Worm (Caenorhabditis elegans) whole organism, mixed stage, embryonic: ENCODE results near the gene gop-2.

Experiments
- nhr-28 ChIP-seq: fragments of 150-350 bp; optimal IDR thresholded peaks from 2 replicates; lab custom pipeline; 2014; ENCODE audit warnings: missing biosample characterization, missing genetic modification characterization
- snpc-4 ChIP-seq: fragments of 150-350 bp; optimal IDR thresholded peaks from 2 replicates; lab custom pipeline; 2014; ENCODE audit warnings: missing biosample characterization, missing genetic modification characterization

DNA sequence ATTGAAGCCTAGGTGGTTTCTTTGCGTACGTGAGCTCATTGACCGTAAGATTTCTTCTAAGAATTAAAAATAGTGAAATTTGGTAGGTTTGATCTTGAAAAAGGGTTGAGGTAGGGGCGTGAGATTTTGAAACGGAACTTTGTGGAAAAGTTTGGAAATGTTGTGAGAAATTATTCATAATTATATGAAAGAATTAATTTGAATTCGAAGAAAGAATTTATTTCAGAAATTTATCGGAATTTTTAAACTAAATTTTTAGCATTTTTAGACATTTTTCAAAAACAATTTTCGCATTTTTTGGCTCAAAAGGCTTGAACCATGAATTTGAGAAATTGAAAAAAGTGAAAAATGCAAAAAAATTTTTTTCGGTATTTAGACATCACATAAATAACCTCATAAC, 44.7 kb upstream of the gop-2 start:
- TF ChIP-seq snpc-4: no peak
- no peak for TF ChIP-seq nhr-28 (tag; lab: Kevin White, UChicago)
